Fruit fly (Drosophila melanogaster) Kc167 (cell line): ENCODE results near the gene CG32071.

Experiments used
- Myc ChIP-seq: fragments of >200 bp; optimal IDR thresholded peaks from 2 replicates; lab custom pipeline; 2017; ENCODE audit warnings: missing external identifiers
- h ChIP-seq: fragments of >200 bp; optimal IDR thresholded peaks from 3 replicates; lab custom pipeline; 2018; ENCODE audit warnings: missing external identifiers
- ttk ChIP-seq: sonication (Bioruptor generic); optimal IDR thresholded peaks from 2 replicates; lab custom pipeline; 2017; ENCODE audit warnings: missing external identifiers

DNA sequence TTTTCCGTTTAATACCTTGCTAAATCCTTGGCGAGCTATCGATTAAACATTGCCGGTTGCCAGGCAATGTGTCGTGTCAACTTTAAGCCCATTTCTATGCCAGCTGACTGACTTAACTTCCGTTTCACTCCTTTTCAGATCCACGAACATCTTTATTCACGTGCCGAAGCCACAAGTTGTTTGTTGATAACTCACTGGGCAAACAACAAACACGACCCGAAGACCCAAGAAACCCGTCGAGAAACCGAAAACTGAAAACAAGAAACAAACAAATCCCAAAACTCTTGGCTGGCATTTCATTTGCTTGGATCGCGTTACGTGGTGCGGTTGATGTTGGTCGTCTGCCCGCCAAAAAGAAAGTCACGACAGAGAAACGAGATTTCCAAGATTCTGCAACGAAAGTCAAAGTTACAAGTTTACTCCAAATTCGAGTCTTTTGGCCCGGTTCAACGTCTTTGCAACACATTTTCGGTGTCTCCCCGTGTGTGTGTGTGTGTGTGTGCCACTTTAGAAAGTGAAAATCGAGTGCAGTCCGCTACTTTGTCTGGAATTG is 47.1 kb upstream of the CG32071 start, which contains the start of gene CG6216:
- TF ChIP-seq Myc (lab: Kevin White, UChicago) (no peak), h (lab: Kevin White, UChicago) (no peak), ttk (no peak)
